Fruit fly (Drosophila melanogaster) whole organism, adult: ENCODE data around the gene CG15439.

ENCODE experiments used
- CG11617 ChIP-seq: fragments of 200-800 bp; sonication (Bioruptor generic); optimal IDR thresholded peaks from 2 replicates; lab custom pipeline; 2017; ENCODE audit warnings: mild to moderate bottlenecking, missing biosample characterization, missing genetic modification reagents, missing genetic modification characterization
- CG12768 ChIP-seq: fragments of 200-800 bp; sonication (Bioruptor generic); optimal IDR thresholded peaks from 2 replicates; lab custom pipeline; 2017; ENCODE audit warnings: missing biosample characterization, missing genetic modification characterization, mild to moderate bottlenecking, moderate library complexity, missing genetic modification reagents
- CG14711 ChIP-seq: fragments of 200-800 bp; sonication (Bioruptor generic); optimal IDR thresholded peaks from 2 replicates; lab custom pipeline; 2018; ENCODE audit warnings: missing biosample characterization, mild to moderate bottlenecking, missing genetic modification characterization, moderate library complexity
- CG1620 ChIP-seq: fragments of 200-800 bp; sonication (Bioruptor generic); optimal IDR thresholded peaks from 2 replicates; lab custom pipeline; 2016; ENCODE audit warnings: missing biosample characterization, missing genetic modification characterization
- CG33017 ChIP-seq: fragments of 200-800 bp; sonication (Bioruptor generic); optimal IDR thresholded peaks from 2 replicates; lab custom pipeline; 2018; ENCODE audit warnings: missing biosample characterization, mild to moderate bottlenecking, missing genetic modification characterization, moderate library complexity
- CG5204 ChIP-seq: fragments of 200-800 bp; sonication (Bioruptor generic); optimal IDR thresholded peaks from 2 replicates; lab custom pipeline; 2016; ENCODE audit warnings: missing biosample characterization, missing genetic modification characterization
- CG7045 ChIP-seq: fragments of 200-800 bp; sonication (Bioruptor generic); optimal IDR thresholded peaks from 2 replicates; lab custom pipeline; 2017; ENCODE audit warnings: missing biosample characterization, mild to moderate bottlenecking, missing genetic modification characterization
- CG7101 ChIP-seq: fragments of 200-800 bp; sonication (Bioruptor generic); optimal IDR thresholded peaks from 2 replicates; lab custom pipeline; 2018; ENCODE audit warnings: missing biosample characterization, mild to moderate bottlenecking, missing genetic modification characterization, moderate library complexity
- Clk ChIP-seq: fragments of 200-800 bp; sonication (Bioruptor generic); optimal IDR thresholded peaks from 2 replicates; lab custom pipeline; 2017; ENCODE audit warnings: missing biosample characterization, missing genetic modification characterization
- Crg-1 ChIP-seq: fragments of 200-800 bp; sonication (Bioruptor generic); optimal IDR thresholded peaks from 2 replicates; lab custom pipeline; 2016; ENCODE audit warnings: missing biosample characterization, missing genetic modification characterization
- Hr96 ChIP-seq: fragments of 200-800 bp; sonication (Bioruptor generic); optimal IDR thresholded peaks from 2 replicates; lab custom pipeline; 2016; ENCODE audit warnings: missing biosample characterization, missing genetic modification characterization
- Mnt ChIP-seq: fragments of 200-800 bp; sonication (Bioruptor generic); optimal IDR thresholded peaks from 2 replicates; lab custom pipeline; 2016; ENCODE audit warnings: missing biosample characterization, mild to moderate bottlenecking, missing genetic modification characterization
- bab1 ChIP-seq: fragments of 200-800 bp; sonication (Bioruptor generic); optimal IDR thresholded peaks from 3 replicates; lab custom pipeline; 2019; ENCODE audit warnings: missing biosample characterization, mild to moderate bottlenecking, missing genetic modification characterization, moderate library complexity
- cic ChIP-seq: fragments of 200-800 bp; sonication (Bioruptor generic); optimal IDR thresholded peaks from 2 replicates; lab custom pipeline; 2017; ENCODE audit warnings: missing biosample characterization, mild to moderate bottlenecking, missing genetic modification characterization, moderate library complexity
- cnc ChIP-seq, 2 experiments: fragments of >200 bp; optimal IDR thresholded peaks; 2 replicates each; lab custom pipeline; 2017
- kay ChIP-seq: fragments of 200-800 bp; sonication (Bioruptor generic); peaks from one replicate; lab custom pipeline; 2016; ENCODE audit warnings: missing biosample characterization, missing genetic modification characterization, borderline replicate concordance
- ovo ChIP-seq: fragments of 200-800 bp; sonication (Bioruptor generic); optimal IDR thresholded peaks from 2 replicates; lab custom pipeline; 2016; ENCODE audit warnings: missing biosample characterization, missing genetic modification characterization
- pad ChIP-seq: fragments of 200-800 bp; sonication (Bioruptor generic); optimal IDR thresholded peaks from 3 replicates; lab custom pipeline; 2017; ENCODE audit warnings: missing biosample characterization, missing genetic modification characterization, mild to moderate bottlenecking, moderate library complexity, missing genetic modification reagents
- tj ChIP-seq: fragments of 200-800 bp; sonication (Bioruptor generic); optimal IDR thresholded peaks from 3 replicates; lab custom pipeline; 2017; ENCODE audit warnings: missing biosample characterization, mild to moderate bottlenecking, missing genetic modification characterization, moderate library complexity
- toe ChIP-seq: fragments of 200-800 bp; sonication (Bioruptor generic); optimal IDR thresholded peaks from 2 replicates; lab custom pipeline; 2016; ENCODE audit warnings: missing biosample characterization, missing genetic modification characterization

Gene CG15439

dm6 chr2L:4458119-4459056, 5.5 kb upstream of the CG15439 start, which contains the start of gene RpL27A:
Gene RpL27A, minus strand, starts transcription at chr2L:4458364.
- TF ChIP-seq ovo (GFP tag; lab: Kevin White, UChicago), result peak; percentile 72
- peak; percentile 74 for TF ChIP-seq CG7045
- TF ChIP-seq kay (GFP tag; lab: Kevin White, UChicago), result no peak
- peak; percentile 53 for TF ChIP-seq CG14711
- TF ChIP-seq Hr96 (GFP tag; lab: Kevin White, UChicago), result peak; percentile 77
- peak; percentile 65 for TF ChIP-seq cic (GFP tag; lab: Kevin White, UChicago)
- TF ChIP-seq CG7101 (tag; lab: Kevin White, UChicago), result peak; percentile 85
- peak; percentile 68 for TF ChIP-seq CG1620
- TF ChIP-seq bab1, result peak; percentile 81
- peak; percentile 68 for TF ChIP-seq toe
- peak; percentile 30 for TF ChIP-seq Clk (GFP tag; lab: Kevin White, UChicago)
- peak; percentile 51 for TF ChIP-seq pad (GFP tag; lab: Kevin White, UChicago)
- TF ChIP-seq CG33017 (tag; lab: Kevin White, UChicago), result peak; percentile 61
- TF ChIP-seq Mnt (GFP tag; lab: Kevin White, UChicago), result peak; percentile 93
- TF ChIP-seq CG11617, result peak; percentile 88
- TF ChIP-seq Crg-1 (GFP tag; lab: Kevin White, UChicago), result peak; percentile 70
- peak; percentile 54 for TF ChIP-seq tj (GFP tag; lab: Kevin White, UChicago)
- TF ChIP-seq CG12768 (GFP tag; lab: Kevin White, UChicago), result peak; percentile 60
- no peak for TF ChIP-seq CG5204 (GFP tag; lab: Kevin White, UChicago)
- no peak for TF ChIP-seq cnc (optimal IDR thresholded peaks at IDR 0.05; lab: Kevin White, UChicago)

dm6 chr2L:4456539-4456994, 3.7 kb upstream of the CG15439 start, which contains the start of gene Gs1l:
Gene Gs1l, minus strand, starts transcription at chr2L:4456807.
- TF ChIP-seq Mnt (GFP tag; lab: Kevin White, UChicago) (peak; percentile 36), pad (GFP tag; lab: Kevin White, UChicago) (peak; percentile 17), Hr96 (GFP tag; lab: Kevin White, UChicago) (no peak), CG11617 (peak; percentile 14), tj (GFP tag; lab: Kevin White, UChicago) (peak; percentile 3), CG5204 (GFP tag; lab: Kevin White, UChicago) (no peak), Clk (GFP tag; lab: Kevin White, UChicago) (no peak), cic (GFP tag; lab: Kevin White, UChicago) (peak; percentile 47), bab1 (peak; percentile 19), CG33017 (tag; lab: Kevin White, UChicago) (peak; percentile 30), CG14711 (peak; percentile 13), ovo (GFP tag; lab: Kevin White, UChicago) (no peak), cnc (optimal IDR thresholded peaks at IDR 0.05; lab: Kevin White, UChicago) (no peak), kay (GFP tag; lab: Kevin White, UChicago) (no peak), CG7101 (tag; lab: Kevin White, UChicago) (peak; percentile 35), CG7045 (no peak), toe (no peak), Crg-1 (GFP tag; lab: Kevin White, UChicago) (no peak), CG12768 (GFP tag; lab: Kevin White, UChicago) (peak; percentile 29), CG1620 (no peak)

- peak; percentile 13 for TF ChIP-seq Mnt (GFP tag; lab: Kevin White, UChicago)
- no peak for TF ChIP-seq cnc (optimal IDR thresholded peaks at IDR 0.05; lab: Kevin White, UChicago)
- TF ChIP-seq CG33017 (tag; lab: Kevin White, UChicago), result no peak
- TF ChIP-seq bab1, result peak; percentile 54
- TF ChIP-seq CG7101 (tag; lab: Kevin White, UChicago), result peak; percentile 34
- no peak for TF ChIP-seq toe
- TF ChIP-seq CG14711, result peak; percentile 40
- TF ChIP-seq kay (GFP tag; lab: Kevin White, UChicago), result no peak
- TF ChIP-seq cic (GFP tag; lab: Kevin White, UChicago), result no peak
- no peak for TF ChIP-seq CG5204 (GFP tag; lab: Kevin White, UChicago)
- no peak for TF ChIP-seq CG11617
- TF ChIP-seq Crg-1 (GFP tag; lab: Kevin White, UChicago), result peak; percentile 32
- no peak for TF ChIP-seq CG12768 (GFP tag; lab: Kevin White, UChicago)
Observed at dm6 chr2L:4454009-4454689, 1.3 kb upstream of the CG15439 start, which contains the start of the genes Secp43 and ND-B8. Gene Secp43, minus strand, starts transcription at chr2L:4454453. Gene ND-B8, plus strand, starts transcription at chr2L:4454626.

DNA sequence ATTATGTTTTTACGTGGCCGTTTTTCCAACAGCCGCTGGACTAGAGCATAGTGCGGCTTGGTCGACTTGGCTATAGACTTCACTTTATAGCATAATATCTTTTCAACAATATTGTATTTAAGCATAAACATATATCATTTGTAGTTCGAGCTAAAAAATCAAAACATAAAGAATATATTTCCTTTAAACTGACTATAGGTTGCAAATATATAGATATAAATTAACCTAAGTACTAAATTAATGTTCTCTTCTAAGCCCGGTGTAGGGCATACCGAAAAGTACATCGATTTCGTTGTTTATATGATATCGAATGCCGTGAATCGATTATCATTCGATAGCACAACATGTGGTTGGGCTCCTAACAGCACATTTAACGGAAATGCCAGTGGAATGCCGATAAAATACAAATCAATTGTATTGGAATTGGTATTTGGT, 4.2 kb downstream of the CG15439 start, which contains the start of gene MFS18:
Gene MFS18 (minus strand): TSS at position 54 of the 435 bp plus-strand sequence.
- TF ChIP-seq CG1620 (peak; percentile 58), Crg-1 (GFP tag; lab: Kevin White, UChicago) (peak; percentile 57), Mnt (GFP tag; lab: Kevin White, UChicago) (peak; percentile 91), CG14711 (peak; percentile 97), Clk (GFP tag; lab: Kevin White, UChicago) (peak; percentile 58), CG7045 (peak; percentile 81), bab1 (peak; percentile 96), cic (GFP tag; lab: Kevin White, UChicago) (peak; percentile 54), CG11617 (peak; percentile 90), tj (GFP tag; lab: Kevin White, UChicago) (peak; percentile 63), toe (no peak), CG5204 (GFP tag; lab: Kevin White, UChicago) (no peak), ovo (GFP tag; lab: Kevin White, UChicago) (peak; percentile 77), CG33017 (tag; lab: Kevin White, UChicago) (peak; percentile 93), pad (GFP tag; lab: Kevin White, UChicago) (peak; percentile 76), CG12768 (GFP tag; lab: Kevin White, UChicago) (peak; percentile 95), Hr96 (GFP tag; lab: Kevin White, UChicago) (no peak), CG7101 (tag; lab: Kevin White, UChicago) (peak; percentile 94), kay (GFP tag; lab: Kevin White, UChicago) (no peak), cnc (optimal IDR thresholded peaks at IDR 0.05; lab: Kevin White, UChicago) (no peak)
